Worm (Caenorhabditis elegans) whole organism, L2 larva: ENCODE measurements around the gene sre-19.

ENCODE experiments used
- C34F6.9 ChIP-seq: fragments of 150-350 bp; optimal IDR thresholded peaks from 2 replicates; lab custom pipeline; 2014; ENCODE audit warnings: missing biosample characterization, missing genetic modification characterization
- F13H6.1 ChIP-seq: sonication (generic microtip); optimal IDR thresholded peaks from 2 replicates; lab custom pipeline; 2016; ENCODE audit warnings: missing genetic modification characterization, missing compliant biosample characterization
- R02D3.7 ChIP-seq: fragments of 150-350 bp; optimal IDR thresholded peaks from 2 replicates; lab custom pipeline; 2014; ENCODE audit warnings: missing biosample characterization, missing genetic modification characterization
- ZK546.5 ChIP-seq: sonication (generic microtip); optimal IDR thresholded peaks from 2 replicates; lab custom pipeline; 2017; ENCODE audit warnings: missing biosample characterization, missing genetic modification characterization
- aly-2 ChIP-seq: fragments of 150-350 bp; optimal IDR thresholded peaks from 2 replicates; lab custom pipeline; 2014; ENCODE audit warnings: missing biosample characterization, missing genetic modification characterization
- ama-1 ChIP-seq: fragments of 150-350 bp; optimal IDR thresholded peaks from 2 replicates; lab custom pipeline; 2018; ENCODE audit warnings: inconsistent platforms
- ceh-16 ChIP-seq: fragments of 150-350 bp; optimal IDR thresholded peaks from 2 replicates; lab custom pipeline; 2014; ENCODE audit warnings: missing biosample characterization, missing genetic modification characterization
- crh-2 ChIP-seq: sonication (generic microtip); optimal IDR thresholded peaks from 2 replicates; lab custom pipeline; 2017; ENCODE audit warnings: missing biosample characterization, missing genetic modification characterization
- dmd-4 ChIP-seq: sonication (generic microtip); optimal IDR thresholded peaks from 2 replicates; lab custom pipeline; 2017; ENCODE audit warnings: missing biosample characterization, missing genetic modification characterization
- egl-27 ChIP-seq: sonication (generic microtip); optimal IDR thresholded peaks from 3 replicates; lab custom pipeline; 2017; ENCODE audit warnings: missing biosample characterization, missing genetic modification reagents, missing genetic modification characterization
- elt-1 ChIP-seq: fragments of 150-350 bp; optimal IDR thresholded peaks from 2 replicates; lab custom pipeline; 2014; ENCODE audit warnings: missing biosample characterization, missing genetic modification characterization
- elt-3 ChIP-seq: sonication (generic microtip); optimal IDR thresholded peaks from 2 replicates; lab custom pipeline; 2017; ENCODE audit warnings: missing biosample characterization, missing genetic modification characterization
- fos-1 ChIP-seq: fragments of 150-350 bp; optimal IDR thresholded peaks from 2 replicates; lab custom pipeline; 2014; ENCODE audit warnings: missing biosample characterization, missing genetic modification characterization
- gmeb-1 ChIP-seq: fragments of 150-350 bp; optimal IDR thresholded peaks from 2 replicates; lab custom pipeline; 2014; ENCODE audit warnings: missing biosample characterization, missing genetic modification characterization
- lin-11 ChIP-seq: fragments of 150-350 bp; sonication (generic microtip); optimal IDR thresholded peaks from 2 replicates; lab custom pipeline; 2014; ENCODE audit warnings: missing biosample characterization, missing genetic modification characterization, inconsistent platforms, mixed read lengths
- lin-13 ChIP-seq: fragments of 150-350 bp; optimal IDR thresholded peaks from 2 replicates; lab custom pipeline; 2014; ENCODE audit warnings: missing biosample characterization, missing genetic modification reagents, missing genetic modification characterization
- lsy-2 ChIP-seq, 2 experiments: fragments of 150-350 bp in 1 of 2; sonication (generic microtip) in 1 of 2; optimal IDR thresholded peaks; 2 replicates each; lab custom pipeline; 2014 to 2017; ENCODE audit warnings: missing biosample characterization in 2 of 2, missing genetic modification characterization in 2 of 2
- mab-5 ChIP-seq: fragments of 150-350 bp; optimal IDR thresholded peaks from 2 replicates; lab custom pipeline; 2014; ENCODE audit warnings: missing biosample characterization, missing genetic modification characterization
- mbf-1 ChIP-seq: sonication (generic microtip); optimal IDR thresholded peaks from 2 replicates; lab custom pipeline; 2017; ENCODE audit warnings: missing biosample characterization, missing genetic modification characterization
- mdl-1 ChIP-seq, 2 experiments: fragments of 150-350 bp in 1 of 2; sonication (generic microtip) in 1 of 2; optimal IDR thresholded peaks; 2 replicates each; lab custom pipeline; 2017; ENCODE audit warnings: missing biosample characterization in 2 of 2, missing genetic modification characterization in 2 of 2
- nhr-10 ChIP-seq: sonication (generic microtip); optimal IDR thresholded peaks from 2 replicates; lab custom pipeline; 2017; ENCODE audit warnings: missing biosample characterization, missing genetic modification characterization
- nhr-11 ChIP-seq: fragments of 150-350 bp; optimal IDR thresholded peaks from 2 replicates; lab custom pipeline; 2014; ENCODE audit warnings: missing biosample characterization, missing genetic modification characterization
- nhr-12 ChIP-seq: fragments of 150-350 bp; optimal IDR thresholded peaks from 2 replicates; lab custom pipeline; 2014; ENCODE audit warnings: missing biosample characterization, missing genetic modification characterization
- nhr-129 ChIP-seq: fragments of 150-350 bp; optimal IDR thresholded peaks from 2 replicates; lab custom pipeline; 2014; ENCODE audit warnings: missing biosample characterization, missing genetic modification characterization
- nhr-21 ChIP-seq: fragments of 150-350 bp; optimal IDR thresholded peaks from 2 replicates; lab custom pipeline; 2014; ENCODE audit warnings: missing biosample characterization, missing genetic modification characterization
- nhr-23 ChIP-seq: fragments of 150-350 bp; optimal IDR thresholded peaks from 2 replicates; lab custom pipeline; 2014; ENCODE audit warnings: missing biosample characterization, missing genetic modification reagents, missing genetic modification characterization
- nhr-237 ChIP-seq: fragments of 150-350 bp; optimal IDR thresholded peaks from 2 replicates; lab custom pipeline; 2014; ENCODE audit warnings: missing biosample characterization, missing genetic modification characterization
- peb-1 ChIP-seq: fragments of 150-350 bp; optimal IDR thresholded peaks from 2 replicates; lab custom pipeline; 2014; ENCODE audit warnings: missing biosample characterization, missing genetic modification characterization
- sem-4 ChIP-seq: fragments of 150-350 bp; optimal IDR thresholded peaks from 2 replicates; lab custom pipeline; 2014; ENCODE audit warnings: missing biosample characterization, missing genetic modification reagents, missing genetic modification characterization
- sma-3 ChIP-seq: sonication (generic microtip); optimal IDR thresholded peaks from 2 replicates; lab custom pipeline; 2016; ENCODE audit warnings: missing genetic modification reagents, missing genetic modification characterization, missing compliant biosample characterization
- sma-9 ChIP-seq, 2 experiments: fragments of 150-350 bp in 1 of 2; sonication (generic microtip) in 1 of 2; optimal IDR thresholded peaks; 2 replicates each; lab custom pipeline; 2014 to 2016; ENCODE audit warnings: missing genetic modification characterization in 2 of 2, mild to moderate bottlenecking in 1 of 2, missing biosample characterization in 1 of 2, missing compliant biosample characterization in 1 of 2, missing genetic modification reagents in 1 of 2, moderate library complexity in 1 of 2
- snpc-4 ChIP-seq: fragments of 150-350 bp; optimal IDR thresholded peaks from 2 replicates; lab custom pipeline; 2014; ENCODE audit warnings: missing biosample characterization, missing genetic modification characterization
- unc-55 ChIP-seq: fragments of 150-350 bp; sonication (generic microtip); optimal IDR thresholded peaks from 3 replicates; lab custom pipeline; 2014; ENCODE audit warnings: missing biosample characterization, missing genetic modification reagents, missing genetic modification characterization
- unc-62 ChIP-seq: fragments of 150-350 bp; optimal IDR thresholded peaks from 2 replicates; lab custom pipeline; 2014; ENCODE audit warnings: missing biosample characterization, missing genetic modification reagents, missing genetic modification characterization
- zag-1 ChIP-seq: fragments of 150-350 bp; optimal IDR thresholded peaks from 2 replicates; lab custom pipeline; 2014; ENCODE audit warnings: missing biosample characterization, missing genetic modification characterization
- ztf-1 ChIP-seq: fragments of 200-800 bp; sonication (Bioruptor generic); conservative IDR thresholded peaks from 2 replicates; pipeline ENCODE4 v1.3.6; 2022; ENCODE audit warnings: missing genetic modification characterization, missing compliant biosample characterization
- ztf-11 ChIP-seq: sonication (generic microtip); optimal IDR thresholded peaks from 2 replicates; lab custom pipeline; 2017; ENCODE audit warnings: missing biosample characterization, missing genetic modification characterization
- ztf-4 ChIP-seq: fragments of 150-350 bp; optimal IDR thresholded peaks from 2 replicates; lab custom pipeline; 2014; ENCODE audit warnings: missing biosample characterization, missing genetic modification characterization

sre-19 gene

ce11 chrIV:12208984-12209676 is 29.6 kb downstream of the sre-19 start, which contains the start of the genes marb-1 and F35G2.3:
Gene marb-1 (minus strand): TSS chrIV:12209010.
Gene F35G2.3 (plus strand): TSS chrIV:12209626.
- no peak for TF ChIP-seq egl-27 (tag; lab: Kevin White, UChicago)
- TF ChIP-seq lin-13 (GFP tag; lab: Kevin White, UChicago): peak; percentile 24
- TF ChIP-seq sma-3 (GFP tag; lab: Kevin White, UChicago): peak; percentile 20
- peak; percentile 26 for TF ChIP-seq F13H6.1 (tag; lab: Kevin White, UChicago)
- no peak for TF ChIP-seq elt-1 (tag; lab: Kevin White, UChicago)
- peak; percentile 70 for TF ChIP-seq C34F6.9 (tag; lab: Kevin White, UChicago)
- no peak for TF ChIP-seq nhr-12 (tag; lab: Kevin White, UChicago)
- TF ChIP-seq mab-5: no peak
- TF ChIP-seq mbf-1 (tag; lab: Kevin White, UChicago): no peak
- no peak for TF ChIP-seq mdl-1 (tag; optimal IDR thresholded peaks at IDR 0.05; lab: Kevin White, UChicago)
- no peak for TF ChIP-seq ztf-4
- TF ChIP-seq sem-4: no peak
- no peak for TF ChIP-seq zag-1 (tag; lab: Kevin White, UChicago)
- no peak for TF ChIP-seq nhr-10
- peak; percentile 29 to 80 for TF ChIP-seq lsy-2 (tag; optimal IDR thresholded peaks at IDR 0.05; lab: Kevin White, UChicago)
- no peak for TF ChIP-seq fos-1
- TF ChIP-seq nhr-11: no peak
- no peak for TF ChIP-seq ceh-16 (tag; lab: Kevin White, UChicago)
- TF ChIP-seq crh-2 (tag; lab: Kevin White, UChicago): peak; percentile 54
- no peak for TF ChIP-seq nhr-23 (tag; lab: Kevin White, UChicago)
- no peak for TF ChIP-seq ama-1
- TF ChIP-seq gmeb-1 (tag; lab: Kevin White, UChicago): peak; percentile 94
- TF ChIP-seq nhr-129: peak; percentile 61
- TF ChIP-seq elt-3 (tag; lab: Kevin White, UChicago): no peak
- TF ChIP-seq unc-55: peak; percentile 77
- peak; percentile 31 for TF ChIP-seq sma-9 (GFP tag; optimal IDR thresholded peaks at IDR 0.05; lab: Kevin White, UChicago)
- no peak for TF ChIP-seq sma-9 (tag; optimal IDR thresholded peaks at IDR 0.05; lab: Kevin White, UChicago)
- TF ChIP-seq nhr-21: peak; percentile 45
- TF ChIP-seq ztf-11 (tag; lab: Kevin White, UChicago): no peak
- no peak for TF ChIP-seq unc-62
- TF ChIP-seq aly-2: no peak
- TF ChIP-seq R02D3.7 (tag; lab: Kevin White, UChicago): peak; percentile 93
- TF ChIP-seq, all 48 proteins: peak for 12

- TF ChIP-seq ama-1 (peak; percentile 51), lin-11 (tag; lab: Kevin White, UChicago) (no peak), nhr-129 (peak; percentile 47)
These were observed 30.9 kb downstream of the sre-19 start for ce11 chrIV:12207873-12208272.

ce11 chrIV:12207454-12207853 is 31.3 kb downstream of the sre-19 start:
- no peak for TF ChIP-seq snpc-4 (tag; lab: Kevin White, UChicago)
- TF ChIP-seq gmeb-1 (tag; lab: Kevin White, UChicago): no peak
- TF ChIP-seq nhr-237 (tag; lab: Kevin White, UChicago): no peak
- TF ChIP-seq dmd-4 (tag; lab: Kevin White, UChicago): no peak
- no peak for TF ChIP-seq ztf-1 (GFP tag; lab: Robert Waterston, UW)
- no peak for TF ChIP-seq C34F6.9 (tag; lab: Kevin White, UChicago)
- TF ChIP-seq elt-3 (tag; lab: Kevin White, UChicago): no peak
- TF ChIP-seq unc-62: no peak
- TF ChIP-seq sma-3 (GFP tag; lab: Kevin White, UChicago): no peak
- TF ChIP-seq aly-2: no peak
- TF ChIP-seq lin-13 (GFP tag; lab: Kevin White, UChicago): no peak
- no peak for TF ChIP-seq ZK546.5

ce11 chrIV:12203968-12204367 is 34.8 kb downstream of the sre-19 start:
- TF ChIP-seq nhr-129 (peak; percentile 43), peb-1 (no peak), mbf-1 (tag; lab: Kevin White, UChicago) (no peak), aly-2 (no peak)
